Worm (Caenorhabditis elegans) whole organism, L3 larva: ENCODE results near the gene C16C4.1.

Source experiments
- daf-12 ChIP-seq: fragments of 150-350 bp; optimal IDR thresholded peaks from 2 replicates; lab custom pipeline; 2014; ENCODE audit warnings: missing biosample characterization, missing genetic modification reagents, missing genetic modification characterization
- fkh-10 ChIP-seq: sonication (generic microtip); optimal IDR thresholded peaks from 2 replicates; lab custom pipeline; 2017; ENCODE audit warnings: missing biosample characterization, missing genetic modification reagents, missing genetic modification characterization
- lsy-12 ChIP-seq: sonication (generic microtip); optimal IDR thresholded peaks from 2 replicates; lab custom pipeline; 2016; ENCODE audit warnings: mild to moderate bottlenecking, missing genetic modification characterization, missing compliant biosample characterization
- mdl-1 ChIP-seq: fragments of 150-350 bp; optimal IDR thresholded peaks from 2 replicates; lab custom pipeline; 2014; ENCODE audit warnings: missing biosample characterization, missing genetic modification characterization
- unc-39 ChIP-seq: sonication (generic microtip); optimal IDR thresholded peaks from 4 replicates; lab custom pipeline; 2017; ENCODE audit warnings: missing biosample characterization, missing genetic modification characterization
- ztf-11 ChIP-seq: fragments of 150-350 bp; optimal IDR thresholded peaks from 2 replicates; lab custom pipeline; 2014; ENCODE audit warnings: missing biosample characterization, missing genetic modification characterization

- no peak for TF ChIP-seq lsy-12 (tag; lab: Kevin White, UChicago)
- TF ChIP-seq ztf-11 (tag; lab: Kevin White, UChicago), result no peak
- TF ChIP-seq mdl-1 (tag; lab: Kevin White, UChicago), result no peak
- no peak for TF ChIP-seq daf-12
- no peak for TF ChIP-seq unc-39
- TF ChIP-seq fkh-10 (GFP tag; lab: Kevin White, UChicago), result no peak
These were observed 41.5 kb upstream of the C16C4.1 start, which contains the start of gene C52E2.2 for ce11 chrII:1852503-1852902.
